Worm (Caenorhabditis elegans): Measurements from ENCODE around the gene F53C3.8.

- no peak for TF ChIP-seq pqm-1 (tag; optimal IDR thresholded peaks at IDR 0.05)
- no peak for TF ChIP-seq elt-2 (tag; optimal IDR thresholded peaks at IDR 0.05)
- no peak for TF ChIP-seq nhr-43 (tag; optimal IDR thresholded peaks at IDR 0.05; ENCODE audit: poor library complexity, severe bottlenecking)
- TF ChIP-seq elt-1 (tag; optimal IDR thresholded peaks at IDR 0.05): no peak
- TF ChIP-seq jun-1 (tag; optimal IDR thresholded peaks at IDR 0.05): no peak
- TF ChIP-seq ztf-4 (tag; optimal IDR thresholded peaks at IDR 0.05): no peak
- no peak for TF ChIP-seq fos-1 (tag; optimal IDR thresholded peaks at IDR 0.05)
- TF ChIP-seq tbx-2 (tag; optimal IDR thresholded peaks at IDR 0.05): no peak
- no peak for TF ChIP-seq snpc-4 (tag; optimal IDR thresholded peaks at IDR 0.05)
- no peak for TF ChIP-seq fkh-10 (GFP tag; optimal IDR thresholded peaks at IDR 0.05)
- no peak for TF ChIP-seq nhr-237 (tag; optimal IDR thresholded peaks at IDR 0.05)
- TF ChIP-seq ceh-82 (tag; optimal IDR thresholded peaks at IDR 0.05): no peak
- TF ChIP-seq ama-1 (optimal IDR thresholded peaks at IDR 0.05): no peak
- no peak for TF ChIP-seq ZK546.5 (tag; optimal IDR thresholded peaks at IDR 0.05)
Observed at ce11 chrII:3935098-3935497, 43.9 kb downstream of the F53C3.8 start.

All from whole organism, L3 larva.